Fruit fly (Drosophila melanogaster): ENCODE measurements around the gene CG4860.
A peak's percentile ranks its signal among the peaks of the same experiment; 100 is the strongest.

The CG4860 gene

dm6 chr3R:12221366-12221916 is at the start of gene CG4860 (continued):
- peak; percentile 61 for TF ChIP-seq CG14710 (tag; optimal IDR thresholded peaks at IDR 0.05)
- peak; percentile 65 for TF ChIP-seq CG12236 (GFP tag; optimal IDR thresholded peaks at IDR 0.05)
- TF ChIP-seq CG8359 (GFP tag; optimal IDR thresholded peaks at IDR 0.05; ENCODE audit: borderline replicate concordance): no peak
- TF ChIP-seq CG4820 (GFP tag; optimal IDR thresholded peaks at IDR 0.05): peak; percentile 80
- TF ChIP-seq Dp (GFP tag; optimal IDR thresholded peaks at IDR 0.05): no peak
- TF ChIP-seq CG4854 (GFP tag; optimal IDR thresholded peaks at IDR 0.05): peak; percentile 64
- TF ChIP-seq CG2875 (GFP tag; optimal IDR thresholded peaks at IDR 0.05): peak; percentile 76
- peak; percentile 24; the same call in 1 of the 2 replicates for TF ChIP-seq bowl (GFP tag; IDR thresholded peaks at IDR 0.05)
- peak; percentile 55 for TF ChIP-seq CG34376 (GFP tag; optimal IDR thresholded peaks at IDR 0.05)
- TF ChIP-seq fd96Cb (tag; optimal IDR thresholded peaks at IDR 0.05): peak; percentile 82
- peak; percentile 85 for TF ChIP-seq pho (GFP tag; optimal IDR thresholded peaks at IDR 0.05)
- TF ChIP-seq CG7786 (GFP tag; optimal IDR thresholded peaks at IDR 0.05): peak; percentile 86
- TF ChIP-seq CG8478 (optimal IDR thresholded peaks at IDR 0.05): no peak
- TF ChIP-seq CG12391 (tag; optimal IDR thresholded peaks at IDR 0.05): peak; percentile 89
- TF ChIP-seq pros (GFP tag; optimal IDR thresholded peaks at IDR 0.05): no peak
- peak; percentile 53 for TF ChIP-seq CG4617 (GFP tag; optimal IDR thresholded peaks at IDR 0.05; ENCODE audit: borderline replicate concordance)
- peak; percentile 72 for TF ChIP-seq CG11085 (GFP tag; IDR thresholded peaks at IDR 0.05)
- peak; percentile 78 for TF ChIP-seq tio (GFP tag; optimal IDR thresholded peaks at IDR 0.05)
- TF ChIP-seq kay (GFP tag; optimal IDR thresholded peaks at IDR 0.05): peak; percentile 85
- TF ChIP-seq TFAM (GFP tag; optimal IDR thresholded peaks at IDR 0.05): peak; percentile 49
- TF ChIP-seq cg (GFP tag; optimal IDR thresholded peaks at IDR 0.05): no peak
- no peak for TF ChIP-seq abd-A (tag; optimal IDR thresholded peaks at IDR 0.05)
- TF ChIP-seq Dbx (GFP tag; IDR thresholded peaks at IDR 0.05): peak; percentile 88
- no peak for TF ChIP-seq yki (optimal IDR thresholded peaks at IDR 0.05)
- TF ChIP-seq scrt (GFP tag; optimal IDR thresholded peaks at IDR 0.05): peak; percentile 71
- peak; percentile 46 for TF ChIP-seq CG11398 (GFP tag; optimal IDR thresholded peaks at IDR 0.05)
- TF ChIP-seq Meics (GFP tag; optimal IDR thresholded peaks at IDR 0.05): peak; percentile 89
- TF ChIP-seq danr (GFP tag; IDR thresholded peaks at IDR 0.05): peak; percentile 71; the same call in 1 of the 2 replicates
- TF ChIP-seq Hey (tag; optimal IDR thresholded peaks at IDR 0.05): no peak
- no peak for TF ChIP-seq pan (optimal IDR thresholded peaks at IDR 0.05)
- peak in 1 of 2 experiments; percentile 92 for TF ChIP-seq pan (GFP tag; optimal IDR thresholded peaks at IDR 0.05 in 1 of 2, IDR thresholded peaks at IDR 0.05 in 1 of 2)
- peak; percentile 75 for TF ChIP-seq D19A (tag; optimal IDR thresholded peaks at IDR 0.05)
- peak; percentile 85 for TF ChIP-seq jumu (GFP tag; optimal IDR thresholded peaks at IDR 0.05)
- peak; percentile 87 for TF ChIP-seq ci (GFP tag; IDR thresholded peaks at IDR 0.05)
- peak; percentile 82 for TF ChIP-seq Aef1 (GFP tag; IDR thresholded peaks at IDR 0.05)
- TF ChIP-seq eyg (GFP tag; optimal IDR thresholded peaks at IDR 0.05): peak; percentile 53

- no peak for TF ChIP-seq CG16813 (GFP tag; IDR thresholded peaks at IDR 0.05; ENCODE audit: partially characterized antibody)
- TF ChIP-seq eve (GFP tag; optimal IDR thresholded peaks at IDR 0.05): peak in 1 of 2 experiments; percentile 3
- no peak for TF ChIP-seq dm (GFP tag; optimal IDR thresholded peaks at IDR 0.05)
- TF ChIP-seq CG12769 (tag; optimal IDR thresholded peaks at IDR 0.05): peak; percentile 13
Observed at dm6 chr3R:12270590-12270989, 49.3 kb upstream of the CG4860 start, which contains the start of gene CG17738. CG17738 (plus strand) TSS chr3R:12270890.

All from whole organism, embryonic.